Fruit fly (Drosophila melanogaster): ENCODE measurements around the gene CG34453.

dm6 chr3L:232267-232666 lies 884 bp downstream of the CG34453 start, which contains the start of gene CG34454:
- TF ChIP-seq rn (GFP tag; IDR thresholded peaks at IDR 0.05) (no peak), D1 (tag; optimal IDR thresholded peaks at IDR 0.05) (no peak), Pif1B (GFP tag; optimal IDR thresholded peaks at IDR 0.05) (no peak), CG15710 (tag; optimal IDR thresholded peaks at IDR 0.05) (no peak), CG10348 (GFP tag; IDR thresholded peaks at IDR 0.05) (no peak)

All from whole organism, pupa.